Fruit fly (Drosophila melanogaster): ENCODE data around the gene CG2861.

CG2861 gene

dm6 chrX:4804762-4805161, at the start of gene CG2861:
Gene CG2861 (minus strand): TSS chrX:4804862.
- no peak for TF ChIP-seq Dll (optimal IDR thresholded peaks at IDR 0.05)
- no peak for TF ChIP-seq EcR (GFP tag; optimal IDR thresholded peaks at IDR 0.05)
- TF ChIP-seq usp (GFP tag; optimal IDR thresholded peaks at IDR 0.05) = no peak
- no peak for TF ChIP-seq CG8478 (optimal IDR thresholded peaks at IDR 0.05)
- TF ChIP-seq psq (optimal IDR thresholded peaks at IDR 0.05) = no peak
- no peak for TF ChIP-seq pan (optimal IDR thresholded peaks at IDR 0.05)

dm6 chrX:4849376-4849775, 44.7 kb upstream of the CG2861 start:
- TF ChIP-seq CG8478 (optimal IDR thresholded peaks at IDR 0.05) (no peak), pan (optimal IDR thresholded peaks at IDR 0.05) (no peak), usp (GFP tag; optimal IDR thresholded peaks at IDR 0.05) (no peak), Dll (optimal IDR thresholded peaks at IDR 0.05) (no peak), psq (optimal IDR thresholded peaks at IDR 0.05) (no peak), EcR (GFP tag; optimal IDR thresholded peaks at IDR 0.05) (no peak)

dm6 chrX:4840548-4841098, 36.0 kb upstream of the CG2861 start, which contains the start of gene CG42594:
Gene CG42594 (plus strand): TSS chrX:4840833.
- no peak for TF ChIP-seq CG8478 (optimal IDR thresholded peaks at IDR 0.05)
- TF ChIP-seq psq (optimal IDR thresholded peaks at IDR 0.05) = no peak
- no peak for TF ChIP-seq pan (optimal IDR thresholded peaks at IDR 0.05)
- no peak for TF ChIP-seq EcR (GFP tag; optimal IDR thresholded peaks at IDR 0.05)
- TF ChIP-seq usp (GFP tag; optimal IDR thresholded peaks at IDR 0.05) = no peak

dm6 chrX:4825674-4826073, 21.0 kb upstream of the CG2861 start, which contains the start of gene CG12682:
Gene CG12682 (plus strand): TSS chrX:4825974.
- TF ChIP-seq usp (GFP tag; optimal IDR thresholded peaks at IDR 0.05) (no peak), Dll (optimal IDR thresholded peaks at IDR 0.05) (no peak), CG8478 (optimal IDR thresholded peaks at IDR 0.05) (no peak), pan (optimal IDR thresholded peaks at IDR 0.05) (no peak), psq (optimal IDR thresholded peaks at IDR 0.05) (no peak), EcR (GFP tag; optimal IDR thresholded peaks at IDR 0.05) (no peak)

dm6 chrX:4807826-4808225, 3.2 kb upstream of the CG2861 start:
- TF ChIP-seq CG8478 (optimal IDR thresholded peaks at IDR 0.05) = no peak
- TF ChIP-seq psq (optimal IDR thresholded peaks at IDR 0.05) = no peak
- TF ChIP-seq usp (GFP tag; optimal IDR thresholded peaks at IDR 0.05) = no peak
- TF ChIP-seq pan (optimal IDR thresholded peaks at IDR 0.05) = no peak
- no peak for TF ChIP-seq Dll (optimal IDR thresholded peaks at IDR 0.05)
- no peak for TF ChIP-seq EcR (GFP tag; optimal IDR thresholded peaks at IDR 0.05)

dm6 chrX:4783775-4784174, 20.9 kb downstream of the CG2861 start, which contains the start of gene CG6978:
Gene CG6978 (plus strand): TSS chrX:4784075.
- TF ChIP-seq psq (optimal IDR thresholded peaks at IDR 0.05) = no peak
- no peak for TF ChIP-seq pan (optimal IDR thresholded peaks at IDR 0.05)
- TF ChIP-seq EcR (GFP tag; optimal IDR thresholded peaks at IDR 0.05) = no peak
- no peak for TF ChIP-seq Dll (optimal IDR thresholded peaks at IDR 0.05)
- TF ChIP-seq usp (GFP tag; optimal IDR thresholded peaks at IDR 0.05) = no peak
- no peak for TF ChIP-seq CG8478 (optimal IDR thresholded peaks at IDR 0.05)

dm6 chrX:4782689-4783088, 22.0 kb downstream of the CG2861 start, which contains the start of gene CG15471:
Gene CG15471 (minus strand): TSS chrX:4782789.
- TF ChIP-seq usp (GFP tag; optimal IDR thresholded peaks at IDR 0.05) (no peak), CG8478 (optimal IDR thresholded peaks at IDR 0.05) (no peak), Dll (optimal IDR thresholded peaks at IDR 0.05) (no peak), psq (optimal IDR thresholded peaks at IDR 0.05) (no peak), pan (optimal IDR thresholded peaks at IDR 0.05) (no peak), EcR (GFP tag; optimal IDR thresholded peaks at IDR 0.05) (no peak)

dm6 chrX:4777275-4777674, 27.4 kb downstream of the CG2861 start, which contains the start of gene CG2871:
Gene CG2871 (minus strand): TSS chrX:4777375.
- TF ChIP-seq usp (GFP tag; optimal IDR thresholded peaks at IDR 0.05) (no peak), pan (optimal IDR thresholded peaks at IDR 0.05) (no peak), psq (optimal IDR thresholded peaks at IDR 0.05) (no peak), EcR (GFP tag; optimal IDR thresholded peaks at IDR 0.05) (no peak), CG8478 (optimal IDR thresholded peaks at IDR 0.05) (no peak), Dll (optimal IDR thresholded peaks at IDR 0.05) (no peak)

- TF ChIP-seq EcR (GFP tag; optimal IDR thresholded peaks at IDR 0.05) (no peak), pan (optimal IDR thresholded peaks at IDR 0.05) (no peak), psq (optimal IDR thresholded peaks at IDR 0.05) (no peak), Dll (optimal IDR thresholded peaks at IDR 0.05) (no peak), usp (GFP tag; optimal IDR thresholded peaks at IDR 0.05) (no peak), CG8478 (optimal IDR thresholded peaks at IDR 0.05) (no peak)
Observed at dm6 chrX:4771488-4771887, 33.2 kb downstream of the CG2861 start, which contains the start of gene Klf15. Gene Klf15 (minus strand): TSS chrX:4771588.

dm6 chrX:4770037-4770436, 34.6 kb downstream of the CG2861 start, which contains the start of gene CG15472:
Gene CG15472 (minus strand): TSS chrX:4770137.
- TF ChIP-seq pan (optimal IDR thresholded peaks at IDR 0.05) (no peak), CG8478 (optimal IDR thresholded peaks at IDR 0.05) (no peak), EcR (GFP tag; optimal IDR thresholded peaks at IDR 0.05) (no peak), psq (optimal IDR thresholded peaks at IDR 0.05) (no peak), Dll (optimal IDR thresholded peaks at IDR 0.05) (no peak), usp (GFP tag; optimal IDR thresholded peaks at IDR 0.05) (no peak)

- no peak for TF ChIP-seq CG8478 (optimal IDR thresholded peaks at IDR 0.05)
- TF ChIP-seq usp (GFP tag; optimal IDR thresholded peaks at IDR 0.05) = no peak
- no peak for TF ChIP-seq psq (optimal IDR thresholded peaks at IDR 0.05)
- no peak for TF ChIP-seq EcR (GFP tag; optimal IDR thresholded peaks at IDR 0.05)
- TF ChIP-seq Dll (optimal IDR thresholded peaks at IDR 0.05) = no peak
- no peak for TF ChIP-seq pan (optimal IDR thresholded peaks at IDR 0.05)
Observed at dm6 chrX:4762267-4762666, 42.4 kb downstream of the CG2861 start.

All from whole organism.